Fruit fly (Drosophila melanogaster): ENCODE data around the gene CG5708.

CG5708 gene

dm6 chr2L:10203933-10204509, 22.6 kb downstream of the CG5708 start, which contains the start of gene CG34159:
Gene CG34159 (minus strand): TSS chr2L:10204317.
- TF ChIP-seq psq (optimal IDR thresholded peaks at IDR 0.05) (no peak), Myc (optimal IDR thresholded peaks at IDR 0.05) (no peak), ttk (optimal IDR thresholded peaks at IDR 0.05) (no peak), Sin3A (optimal IDR thresholded peaks at IDR 0.05) (no peak), insv (optimal IDR thresholded peaks at IDR 0.05) (no peak), h (optimal IDR thresholded peaks at IDR 0.05) (no peak)

dm6 chr2L:10201743-10202142, 24.9 kb downstream of the CG5708 start:
- no peak for TF ChIP-seq ttk (optimal IDR thresholded peaks at IDR 0.05)
- TF ChIP-seq psq (optimal IDR thresholded peaks at IDR 0.05), result no peak
- TF ChIP-seq insv (optimal IDR thresholded peaks at IDR 0.05), result no peak
- no peak for TF ChIP-seq h (optimal IDR thresholded peaks at IDR 0.05)
- no peak for TF ChIP-seq Myc (optimal IDR thresholded peaks at IDR 0.05)
- no peak for TF ChIP-seq Sin3A (optimal IDR thresholded peaks at IDR 0.05)

dm6 chr2L:10200847-10201246, 25.8 kb downstream of the CG5708 start, which contains the start of the genes Ripalpha and RpL7:
Gene Ripalpha (minus strand): TSS chr2L:10200974.
Gene RpL7 (plus strand): TSS chr2L:10201004.
- TF ChIP-seq ttk (optimal IDR thresholded peaks at IDR 0.05) (no peak), Myc (optimal IDR thresholded peaks at IDR 0.05) (no peak), Sin3A (optimal IDR thresholded peaks at IDR 0.05) (no peak), insv (optimal IDR thresholded peaks at IDR 0.05) (no peak), h (optimal IDR thresholded peaks at IDR 0.05) (no peak), psq (optimal IDR thresholded peaks at IDR 0.05) (no peak)

- TF ChIP-seq Sin3A (optimal IDR thresholded peaks at IDR 0.05), result no peak
- no peak for TF ChIP-seq h (optimal IDR thresholded peaks at IDR 0.05)
These were observed 27.7 kb downstream of the CG5708 start, which contains the start of gene Sur for dm6 chr2L:10198911-10199310. Gene Sur (minus strand): TSS chr2L:10199117.

- TF ChIP-seq ttk (optimal IDR thresholded peaks at IDR 0.05), result no peak
- TF ChIP-seq Myc (optimal IDR thresholded peaks at IDR 0.05), result no peak
- TF ChIP-seq Sin3A (optimal IDR thresholded peaks at IDR 0.05), result no peak
- no peak for TF ChIP-seq psq (optimal IDR thresholded peaks at IDR 0.05)
- no peak for TF ChIP-seq h (optimal IDR thresholded peaks at IDR 0.05)
- TF ChIP-seq insv (optimal IDR thresholded peaks at IDR 0.05), result no peak
These were observed 35.2 kb downstream of the CG5708 start, which contains the start of gene Fum4 for dm6 chr2L:10191396-10191795. Gene Fum4 (minus strand): TSS chr2L:10191496.

- TF ChIP-seq h (optimal IDR thresholded peaks at IDR 0.05), result no peak
- TF ChIP-seq insv (optimal IDR thresholded peaks at IDR 0.05), result no peak
- no peak for TF ChIP-seq psq (optimal IDR thresholded peaks at IDR 0.05)
- TF ChIP-seq ttk (optimal IDR thresholded peaks at IDR 0.05), result no peak
- TF ChIP-seq Myc (optimal IDR thresholded peaks at IDR 0.05), result no peak
- TF ChIP-seq Sin3A (optimal IDR thresholded peaks at IDR 0.05), result no peak
These were observed 46.3 kb downstream of the CG5708 start, which contains the start of gene CG44153 for dm6 chr2L:10180182-10180779. Gene CG44153 (minus strand): TSS chr2L:10180256.
